Fruit fly (Drosophila melanogaster): ENCODE measurements around the gene CG6071.

DNA sequence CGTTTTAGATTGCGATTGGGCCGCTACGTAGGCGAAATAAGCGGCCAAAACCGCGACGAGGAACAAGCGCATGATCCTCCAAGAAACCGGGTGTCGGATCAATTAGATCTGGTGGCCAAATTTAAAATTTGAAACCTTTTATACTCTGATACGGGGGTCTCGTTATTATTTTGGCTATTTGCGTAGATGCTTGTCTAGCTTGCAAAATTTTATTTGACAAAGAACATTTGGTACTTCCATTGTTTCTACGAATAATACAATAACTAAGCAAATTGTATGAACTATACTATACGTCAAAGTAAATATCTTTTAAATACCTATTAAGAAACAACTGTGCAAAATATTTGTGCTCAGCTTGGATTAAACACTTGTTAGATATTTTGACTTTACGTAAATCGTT is 25.8 kb downstream of the CG6071 start, which contains the start of gene Muc68Ca:
- TF ChIP-seq pan (optimal IDR thresholded peaks at IDR 0.05) (no peak), CG8478 (optimal IDR thresholded peaks at IDR 0.05) (no peak), EcR (GFP tag; optimal IDR thresholded peaks at IDR 0.05) (no peak), Dll (optimal IDR thresholded peaks at IDR 0.05) (no peak), psq (optimal IDR thresholded peaks at IDR 0.05) (no peak)

All from whole organism.